Worm (Caenorhabditis elegans) whole organism, mixed stage, embryonic: ENCODE data around the gene B0393.5.

Experiments
- M03D4.4 ChIP-seq: sonication (generic microtip); optimal IDR thresholded peaks from 2 replicates; lab custom pipeline; 2017; ENCODE audit warnings: mild to moderate bottlenecking, missing genetic modification characterization, missing compliant biosample characterization
- bed-3 ChIP-seq: fragments of 200-800 bp; sonication (Bioruptor generic); optimal IDR thresholded peaks from 3 replicates; lab custom pipeline; 2018; ENCODE audit warnings: mild to moderate bottlenecking, missing genetic modification characterization, moderate library complexity, missing compliant biosample characterization
- ceh-39 ChIP-seq: fragments of 150-350 bp; optimal IDR thresholded peaks from 2 replicates; lab custom pipeline; 2014; ENCODE audit warnings: missing biosample characterization, missing genetic modification characterization
- ceh-83 ChIP-seq: fragments of 200-800 bp; sonication (Bioruptor generic); optimal IDR thresholded peaks from 2 replicates; lab custom pipeline; 2018; ENCODE audit warnings: mild to moderate bottlenecking, missing genetic modification characterization, missing compliant biosample characterization
- cnd-1 ChIP-seq: fragments of 200-800 bp; sonication (Bioruptor generic); optimal IDR thresholded peaks from 2 replicates; lab custom pipeline; 2018; ENCODE audit warnings: mild to moderate bottlenecking, missing genetic modification characterization, missing compliant biosample characterization
- drap-1 ChIP-seq: fragments of 200-800 bp; sonication (Bioruptor generic); optimal IDR thresholded peaks from 3 replicates; lab custom pipeline; 2018; ENCODE audit warnings: mild to moderate bottlenecking, missing genetic modification characterization, missing compliant biosample characterization
- elt-1 ChIP-seq: sonication (generic microtip); optimal IDR thresholded peaks from 2 replicates; lab custom pipeline; 2017; ENCODE audit warnings: missing genetic modification characterization, mild to moderate bottlenecking, missing compliant biosample characterization, antibody characterized with exemption, moderate library complexity, borderline replicate concordance; ENCODE audit not compliant: insufficient read depth
- elt-3 ChIP-seq: fragments of 150-350 bp; optimal IDR thresholded peaks from 2 replicates; lab custom pipeline; 2014; ENCODE audit warnings: missing biosample characterization, missing genetic modification characterization
- ham-2 ChIP-seq: fragments of 200-800 bp; sonication (Bioruptor generic); optimal IDR thresholded peaks from 2 replicates; lab custom pipeline; 2018; ENCODE audit warnings: mild to moderate bottlenecking, missing genetic modification characterization, missing compliant biosample characterization
- lin-13 ChIP-seq: fragments of 150-350 bp; optimal IDR thresholded peaks from 2 replicates; lab custom pipeline; 2014; ENCODE audit warnings: missing biosample characterization, missing genetic modification characterization
- lin-32 ChIP-seq: fragments of 200-800 bp; sonication (Bioruptor generic); optimal IDR thresholded peaks from 2 replicates; lab custom pipeline; 2018; ENCODE audit warnings: mild to moderate bottlenecking, missing genetic modification characterization, missing compliant biosample characterization
- lsy-2 ChIP-seq: fragments of 150-350 bp; optimal IDR thresholded peaks from 2 replicates; lab custom pipeline; 2014; ENCODE audit warnings: missing biosample characterization, missing genetic modification characterization
- mab-5 ChIP-seq: fragments of 150-350 bp; optimal IDR thresholded peaks from 2 replicates; lab custom pipeline; 2014; ENCODE audit warnings: missing biosample characterization, missing genetic modification characterization
- mls-2 ChIP-seq: sonication (generic microtip); optimal IDR thresholded peaks from 2 replicates; lab custom pipeline; 2016; ENCODE audit warnings: mild to moderate bottlenecking, missing genetic modification characterization, moderate library complexity, missing compliant biosample characterization
- nhr-2 ChIP-seq: fragments of 150-350 bp; optimal IDR thresholded peaks from 2 replicates; lab custom pipeline; 2014; ENCODE audit warnings: missing biosample characterization, missing genetic modification characterization
- nhr-76 ChIP-seq: sonication (generic microtip); optimal IDR thresholded peaks from 2 replicates; lab custom pipeline; 2017; ENCODE audit warnings: missing biosample characterization, missing genetic modification characterization
- pha-4 ChIP-seq: fragments of 150-350 bp; optimal IDR thresholded peaks from 2 replicates; lab custom pipeline; 2018; ENCODE audit warnings: missing biosample characterization, missing genetic modification reagents, missing genetic modification characterization
- sem-2 ChIP-seq: fragments of 200-800 bp; sonication (Bioruptor generic); optimal IDR thresholded peaks from 2 replicates; lab custom pipeline; 2018; ENCODE audit warnings: mild to moderate bottlenecking, missing genetic modification characterization, missing compliant biosample characterization
- sptf-1 ChIP-seq: sonication (generic microtip); optimal IDR thresholded peaks from 2 replicates; lab custom pipeline; 2017; ENCODE audit warnings: mild to moderate bottlenecking, missing genetic modification characterization, moderate library complexity, missing compliant biosample characterization
- tbx-8 ChIP-seq: fragments of 200-800 bp; sonication (Bioruptor generic); optimal IDR thresholded peaks from 2 replicates; lab custom pipeline; 2018; ENCODE audit warnings: mild to moderate bottlenecking, missing genetic modification characterization, moderate library complexity, missing compliant biosample characterization
- unc-120 ChIP-seq: sonication (generic microtip); optimal IDR thresholded peaks from 2 replicates; lab custom pipeline; 2017; ENCODE audit warnings: missing genetic modification characterization, missing compliant biosample characterization; ENCODE audit not compliant: poor library complexity, severe bottlenecking
- unc-39 ChIP-seq: fragments of 150-350 bp; optimal IDR thresholded peaks from 2 replicates; lab custom pipeline; 2014; ENCODE audit warnings: missing biosample characterization, missing genetic modification characterization
- unc-62 ChIP-seq: fragments of 150-350 bp; optimal IDR thresholded peaks from 2 replicates; lab custom pipeline; 2014; ENCODE audit warnings: missing biosample characterization, missing genetic modification reagents, missing genetic modification characterization
- zip-8 ChIP-seq: fragments of 150-350 bp; optimal IDR thresholded peaks from 2 replicates; lab custom pipeline; 2014; ENCODE audit warnings: missing biosample characterization, missing genetic modification characterization

The B0393.5 gene

DNA sequence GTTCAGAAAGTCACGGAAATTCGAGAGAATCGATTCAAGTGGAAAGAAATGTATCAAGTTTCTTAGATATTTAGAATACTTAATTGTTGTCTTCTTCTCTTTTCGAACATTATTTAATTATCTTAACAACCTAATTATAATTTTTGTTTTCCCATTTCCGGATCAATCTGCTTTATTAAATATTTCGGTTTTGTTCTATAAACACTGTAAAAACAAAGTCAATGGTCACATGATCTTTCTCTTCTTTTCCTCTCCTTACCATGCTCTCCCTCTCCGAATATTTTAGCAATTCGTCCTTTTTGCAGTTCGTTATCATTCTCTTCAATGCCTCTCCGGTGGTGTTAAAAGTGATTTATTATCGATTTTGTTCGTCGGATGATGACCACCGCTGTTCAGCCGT is 31.0 kb downstream of the B0393.5 start, which contains the start of gene tag-325:
Gene tag-325, plus strand, starts transcription at position 301 of the 400 bp plus-strand sequence.
- no peak for TF ChIP-seq nhr-2 (tag; lab: Kevin White, UChicago)

DNA sequence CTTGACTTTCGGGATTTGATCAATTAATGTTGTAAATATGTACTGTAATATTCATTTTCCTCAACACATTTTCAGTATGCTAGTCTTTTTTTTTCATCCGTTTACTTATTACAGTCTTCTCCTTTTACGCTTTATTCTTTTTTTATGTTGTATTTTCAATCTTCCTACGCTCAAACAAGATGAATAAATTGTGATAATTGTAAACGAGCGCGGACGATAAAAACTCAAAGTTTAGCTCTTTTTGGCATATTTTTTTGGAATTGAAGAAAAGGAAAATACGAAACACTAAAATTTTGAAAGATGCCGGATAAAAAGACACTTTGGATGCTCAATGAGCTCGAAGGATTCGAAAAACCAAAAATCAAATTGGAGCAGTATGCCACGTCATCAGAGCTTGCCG is 37.1 kb downstream of the B0393.5 start, which contains the start of gene metl-5:
Gene metl-5, plus strand, starts transcription at position 301 of the 400 bp plus-strand sequence.
- no peak for TF ChIP-seq mls-2 (tag; lab: Kevin White, UChicago)
- no peak for TF ChIP-seq drap-1
- TF ChIP-seq tbx-8 (GFP tag; lab: Kevin White, UChicago) = no peak
- TF ChIP-seq lin-13 (tag; lab: Kevin White, UChicago) = no peak
- TF ChIP-seq nhr-76 (tag; lab: Kevin White, UChicago) = no peak
- no peak for TF ChIP-seq ceh-39 (tag; lab: Kevin White, UChicago)
- TF ChIP-seq M03D4.4 (tag; lab: Kevin White, UChicago) = no peak

DNA sequence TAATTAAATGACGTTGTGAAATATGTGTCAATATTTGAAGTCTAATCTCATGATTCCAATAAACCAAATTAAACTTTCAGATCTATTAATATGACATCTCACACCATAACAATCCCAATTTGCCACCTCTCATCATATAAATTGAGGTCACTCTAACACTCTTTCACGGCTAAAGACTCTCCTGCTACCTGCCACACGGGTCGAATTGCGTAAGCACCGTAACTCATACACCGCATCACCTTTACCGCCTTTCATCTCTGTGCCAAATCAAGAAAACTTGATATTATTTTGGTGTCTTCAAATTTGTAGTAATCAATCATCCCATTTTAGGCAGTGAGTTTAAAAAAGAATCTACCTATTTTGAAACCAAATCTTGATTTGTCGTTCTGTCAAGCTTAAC is 40.8 kb downstream of the B0393.5 start:
- TF ChIP-seq bed-3 (GFP tag; lab: Kevin White, UChicago) (no peak), zip-8 (tag; lab: Kevin White, UChicago) (no peak), elt-1 (no peak), sem-2 (no peak), M03D4.4 (tag; lab: Kevin White, UChicago) (no peak), mls-2 (tag; lab: Kevin White, UChicago) (no peak), nhr-2 (tag; lab: Kevin White, UChicago) (peak; percentile 95)

DNA sequence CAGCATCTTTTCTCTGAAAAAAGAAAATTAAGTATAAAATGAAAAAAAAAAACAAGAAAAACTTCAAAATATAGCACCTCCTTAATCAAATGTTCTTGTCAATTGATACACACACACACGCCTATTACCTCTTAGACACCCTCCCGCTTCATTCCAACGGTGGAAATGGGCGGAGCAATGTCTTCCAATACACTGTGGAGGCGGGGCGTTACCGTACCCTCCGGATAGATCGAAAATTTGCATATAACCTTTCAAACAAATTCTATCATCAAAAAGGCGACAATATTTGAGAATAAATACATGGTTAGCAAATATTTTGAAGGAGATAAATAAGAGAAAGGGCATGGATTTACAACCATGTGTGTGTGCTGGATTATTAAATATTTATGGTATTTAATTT is 42.5 kb downstream of the B0393.5 start:
- TF ChIP-seq lsy-2 (peak; percentile 87), sptf-1 (no peak), elt-3 (tag; lab: Kevin White, UChicago) (no peak)

DNA sequence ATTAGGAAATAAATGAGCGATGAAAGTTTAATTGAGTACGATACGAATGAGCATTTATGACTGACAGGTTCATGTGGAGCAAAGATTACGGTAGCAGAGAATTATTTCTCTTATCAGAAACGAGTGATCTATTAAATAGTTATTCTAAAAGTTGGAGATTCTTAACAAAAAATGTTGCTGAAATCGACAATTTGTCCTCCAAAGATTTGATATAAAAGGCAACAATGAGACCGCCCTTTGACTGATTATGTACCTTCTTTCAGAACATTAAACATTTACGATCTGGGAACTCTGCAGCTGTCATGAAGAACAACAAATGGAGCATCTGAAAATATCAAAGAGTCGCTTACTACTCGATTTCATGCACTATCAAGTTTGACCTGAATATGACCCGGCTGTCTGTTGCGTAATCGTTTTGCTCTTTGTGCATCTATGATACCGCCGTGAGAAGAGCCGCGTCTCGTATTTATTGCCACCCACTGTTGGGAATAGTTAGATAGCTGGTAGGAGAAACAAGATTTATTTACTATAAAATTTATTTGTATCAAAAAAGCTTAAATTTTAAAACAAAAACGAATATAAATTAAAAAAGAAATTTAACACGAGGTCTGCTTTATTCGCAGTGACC is 44.1 kb downstream of the B0393.5 start, which contains the start of gene pal-1:
Gene pal-1, minus strand, starts transcription at position 51 of the 628 bp plus-strand sequence.
- TF ChIP-seq pha-4 (tag; lab: Kevin White, UChicago) = no peak
- no peak for TF ChIP-seq sptf-1
- TF ChIP-seq nhr-2 (tag; lab: Kevin White, UChicago) = peak; percentile 53
- TF ChIP-seq cnd-1 (tag; lab: Kevin White, UChicago) = no peak
- TF ChIP-seq mab-5 (tag; lab: Kevin White, UChicago) = no peak
- no peak for TF ChIP-seq lin-32 (GFP tag; lab: Kevin White, UChicago)
- TF ChIP-seq zip-8 (tag; lab: Kevin White, UChicago) = peak; percentile 60

DNA sequence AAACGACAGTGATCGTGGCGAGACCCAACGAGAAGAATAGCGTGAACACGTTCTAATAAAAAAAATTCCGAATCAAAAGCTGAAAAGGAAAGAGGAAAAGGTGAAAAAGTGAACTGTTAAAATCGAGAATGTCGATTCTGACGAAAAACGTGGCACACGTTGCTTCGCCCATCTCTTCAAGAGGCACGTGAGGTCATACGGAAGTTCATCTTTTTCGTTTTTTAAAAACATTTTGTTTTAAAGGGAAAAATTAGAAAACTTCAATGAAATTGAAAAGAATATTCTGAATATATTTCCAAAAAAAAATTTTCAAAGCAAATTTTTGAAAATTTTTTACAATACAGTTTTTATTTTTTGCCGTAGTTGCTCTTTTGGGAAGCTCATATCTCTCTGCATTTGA is 45.6 kb downstream of the B0393.5 start, which contains the start of gene C38D4.7:
Gene C38D4.7, minus strand, starts transcription at position 101 of the 400 bp plus-strand sequence.
- TF ChIP-seq elt-3 (tag; lab: Kevin White, UChicago) (no peak), mab-5 (tag; lab: Kevin White, UChicago) (no peak), ceh-83 (no peak), unc-39 (tag; lab: Kevin White, UChicago) (no peak)

DNA sequence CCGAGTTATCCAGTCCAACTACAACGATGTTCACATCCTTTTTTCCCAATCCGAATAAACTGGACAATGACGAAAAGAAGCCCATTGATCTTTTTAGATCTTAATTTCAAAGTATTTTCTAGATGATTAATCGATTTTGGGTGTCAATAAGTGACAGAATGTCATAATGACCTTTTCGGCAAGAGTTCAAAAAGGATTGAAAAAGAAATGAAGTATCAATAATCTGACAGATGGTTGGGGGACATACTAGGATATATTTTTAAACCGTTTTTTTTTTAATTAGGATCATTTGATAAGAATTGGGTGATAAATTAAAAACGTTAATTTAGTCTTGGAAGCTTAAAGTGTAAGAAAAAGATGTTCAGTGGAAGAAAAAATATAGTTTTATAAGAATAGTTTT is 49.2 kb downstream of the B0393.5 start, which contains the start of gene arl-6:
Gene arl-6, minus strand, starts transcription at position 101 of the 400 bp plus-strand sequence.
- TF ChIP-seq mls-2 (tag; lab: Kevin White, UChicago) (no peak), sem-2 (no peak), pha-4 (tag; lab: Kevin White, UChicago) (no peak), unc-120 (tag; lab: Kevin White, UChicago) (no peak), sptf-1 (no peak), ceh-83 (no peak), mab-5 (tag; lab: Kevin White, UChicago) (no peak), elt-1 (no peak), unc-62 (GFP tag; lab: Kevin White, UChicago) (no peak), nhr-2 (tag; lab: Kevin White, UChicago) (no peak), ham-2 (GFP tag; lab: Kevin White, UChicago) (no peak), lin-32 (GFP tag; lab: Kevin White, UChicago) (no peak)
